Fruit fly (Drosophila melanogaster): ENCODE results near the gene CG42728.

DNA sequence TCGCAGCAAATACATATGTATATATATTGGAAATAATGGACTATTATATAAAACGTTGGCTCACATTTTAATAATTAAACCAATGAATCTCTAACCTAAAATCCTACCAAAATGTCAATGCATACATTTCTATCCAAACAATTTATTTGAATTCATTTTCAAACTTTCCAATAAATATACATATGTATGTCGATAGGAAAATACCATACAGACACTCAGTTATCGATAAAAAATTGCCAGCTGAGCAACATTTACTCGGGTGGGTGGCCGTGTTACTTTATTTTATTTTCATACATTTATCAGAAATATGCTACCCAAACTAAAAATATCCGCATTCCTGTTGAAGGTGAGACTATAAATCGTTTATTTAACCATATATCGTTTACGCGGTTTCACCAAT lies 48.4 kb upstream of the CG42728 start, which contains the start of gene Ufsp2:
- TF ChIP-seq CG6808 (GFP tag; optimal IDR thresholded peaks at IDR 0.05) = no peak
- TF ChIP-seq Sox102F (GFP tag; optimal IDR thresholded peaks at IDR 0.05) = no peak
- no peak for TF ChIP-seq lz (GFP tag; optimal IDR thresholded peaks at IDR 0.05)
